Worm (Caenorhabditis elegans) whole organism, L4 larva: ENCODE measurements around the gene eif-3.G.

ENCODE experiments used
- F10B5.3 ChIP-seq: sonication (generic microtip); optimal IDR thresholded peaks from 2 replicates; lab custom pipeline; 2016; ENCODE audit warnings: mild to moderate bottlenecking, missing genetic modification characterization, missing compliant biosample characterization
- F26F4.8 ChIP-seq: fragments of 200-800 bp; sonication (Bioruptor generic); conservative IDR thresholded peaks from 2 replicates; pipeline ENCODE4 v1.3.6; 2022; ENCODE audit warnings: missing genetic modification characterization, missing compliant biosample characterization
- F37D6.2 ChIP-seq: sonication (generic microtip); optimal IDR thresholded peaks from 2 replicates; lab custom pipeline; 2016; ENCODE audit warnings: mild to moderate bottlenecking, missing genetic modification characterization, missing compliant biosample characterization
- F44E2.7 ChIP-seq: fragments of 200-800 bp; sonication (Bioruptor generic); IDR thresholded peaks from 2 replicates; pipeline ENCODE4 v2.1.2; 2022; ENCODE audit warnings: missing genetic modification characterization, missing compliant biosample characterization
- F49E8.2 ChIP-seq: sonication (generic microtip); optimal IDR thresholded peaks from 2 replicates; lab custom pipeline; 2016; ENCODE audit warnings: missing compliant biosample characterization, mild to moderate bottlenecking, missing genetic modification characterization, borderline replicate concordance
- R02D3.7 ChIP-seq: fragments of 150-350 bp; sonication (generic microtip); optimal IDR thresholded peaks from 3 replicates; lab custom pipeline; 2014; ENCODE audit warnings: missing biosample characterization, missing genetic modification characterization
- Y105C5A.15 ChIP-seq: fragments of 200-800 bp; sonication (Bioruptor generic); IDR thresholded peaks from 2 replicates; pipeline ENCODE4 v1.3.6; 2022; ENCODE audit warnings: missing genetic modification characterization, missing compliant biosample characterization
- Y5F2A.4 ChIP-seq: fragments of 200-800 bp; sonication (Bioruptor generic); optimal IDR thresholded peaks from 2 replicates; lab custom pipeline; 2018; ENCODE audit warnings: mild to moderate bottlenecking, missing genetic modification characterization, missing compliant biosample characterization
- ZK337.2 ChIP-seq: fragments of 200-800 bp; sonication (Bioruptor generic); IDR thresholded peaks from 2 replicates; pipeline ENCODE4 v1.3.6; 2022; ENCODE audit warnings: missing genetic modification reagents, missing genetic modification characterization, missing compliant biosample characterization
- aha-1 ChIP-seq: fragments of 150-350 bp; peaks from one replicate; lab custom pipeline; 2014; ENCODE audit warnings: missing biosample characterization, missing genetic modification characterization
- arid-1 ChIP-seq: fragments of 200-800 bp; sonication (Bioruptor generic); conservative IDR thresholded peaks from 2 replicates; pipeline ENCODE4 v1.3.6; 2022; ENCODE audit warnings: missing genetic modification reagents, missing genetic modification characterization, missing compliant biosample characterization
- ceh-62 ChIP-seq: sonication (generic microtip); optimal IDR thresholded peaks from 2 replicates; lab custom pipeline; 2017; ENCODE audit warnings: missing biosample characterization, missing genetic modification characterization
- ceh-82 ChIP-seq: sonication (generic microtip); optimal IDR thresholded peaks from 2 replicates; lab custom pipeline; 2017; ENCODE audit warnings: missing biosample characterization, missing genetic modification characterization
- cey-2 ChIP-seq: sonication (generic microtip); optimal IDR thresholded peaks from 3 replicates; lab custom pipeline; 2017; ENCODE audit warnings: missing genetic modification characterization, mild to moderate bottlenecking, missing compliant biosample characterization, antibody characterized with exemption, borderline replicate concordance; ENCODE audit not compliant: insufficient read depth
- ctbp-1 ChIP-seq: fragments of 200-800 bp; sonication (Bioruptor generic); IDR thresholded peaks from 2 replicates; pipeline ENCODE4 v1.3.6; 2022; ENCODE audit warnings: missing genetic modification reagents, missing genetic modification characterization, missing compliant biosample characterization
- daf-16 ChIP-seq, 3 experiments: sonication (generic microtip); optimal IDR thresholded peaks; 2 replicates each; lab custom pipeline; 2016 to 2017; ENCODE audit warnings: missing genetic modification characterization in 3 of 3, missing genetic modification reagents in 3 of 3, mild to moderate bottlenecking in 2 of 3, missing compliant biosample characterization in 2 of 3, missing biosample characterization in 1 of 3, moderate library complexity in 1 of 3
- daf-19 ChIP-seq: fragments of 200-800 bp; sonication (Bioruptor generic); conservative IDR thresholded peaks from 2 replicates; pipeline ENCODE4 v1.3.6; 2022; ENCODE audit warnings: missing genetic modification characterization, missing compliant biosample characterization
- dmd-9 ChIP-seq: fragments of 200-800 bp; sonication (Bioruptor generic); IDR thresholded peaks from 2 replicates; pipeline ENCODE4 v1.3.6; 2022; ENCODE audit warnings: missing genetic modification reagents, missing genetic modification characterization, missing compliant biosample characterization
- dve-1 ChIP-seq: sonication (generic microtip); optimal IDR thresholded peaks from 2 replicates; lab custom pipeline; 2017; ENCODE audit warnings: antibody characterized with exemption, mild to moderate bottlenecking, missing genetic modification characterization, missing compliant biosample characterization; ENCODE audit not compliant: insufficient read depth
- egl-27 ChIP-seq: sonication (generic microtip); optimal IDR thresholded peaks from 3 replicates; lab custom pipeline; 2017; ENCODE audit warnings: missing biosample characterization, missing genetic modification reagents, missing genetic modification characterization
- egl-43 ChIP-seq: fragments of 200-800 bp; sonication (Bioruptor generic); IDR thresholded peaks from 2 replicates; pipeline ENCODE4 v1.3.6; 2022; ENCODE audit warnings: missing genetic modification reagents, missing genetic modification characterization, missing compliant biosample characterization
- fkh-10 ChIP-seq: fragments of 150-350 bp; optimal IDR thresholded peaks from 2 replicates; lab custom pipeline; 2014; ENCODE audit warnings: missing biosample characterization, missing genetic modification reagents, missing genetic modification characterization
- gei-8 ChIP-seq: fragments of 200-800 bp; sonication (Bioruptor generic); optimal IDR thresholded peaks from 2 replicates; lab custom pipeline; 2018; ENCODE audit warnings: mild to moderate bottlenecking, missing genetic modification characterization, missing compliant biosample characterization
- hif-1 ChIP-seq, 2 experiments: sonication (generic microtip); optimal IDR thresholded peaks; 2 replicates each; lab custom pipeline; 2016 to 2017; ENCODE audit warnings: missing compliant biosample characterization in 2 of 2, missing genetic modification characterization in 2 of 2, missing genetic modification reagents in 2 of 2, missing genotype in 2 of 2, mild to moderate bottlenecking in 1 of 2
- hlh-11 ChIP-seq: fragments of 200-800 bp; sonication (Bioruptor generic); optimal IDR thresholded peaks from 2 replicates; lab custom pipeline; 2018; ENCODE audit warnings: mild to moderate bottlenecking, missing genetic modification characterization, missing compliant biosample characterization
- jun-1 ChIP-seq: fragments of 150-350 bp; optimal IDR thresholded peaks from 2 replicates; lab custom pipeline; 2014; ENCODE audit warnings: missing biosample characterization, missing genetic modification reagents, missing genetic modification characterization
- lin-1 ChIP-seq: fragments of 200-800 bp; sonication (Bioruptor generic); IDR thresholded peaks from 2 replicates; pipeline ENCODE4 v1.3.6; 2022; ENCODE audit warnings: missing genetic modification reagents, missing genetic modification characterization, missing compliant biosample characterization
- lin-13 ChIP-seq: fragments of 150-350 bp; optimal IDR thresholded peaks from 2 replicates; lab custom pipeline; 2014; ENCODE audit warnings: missing biosample characterization, missing genetic modification reagents, missing genetic modification characterization
- lin-38 ChIP-seq: fragments of 200-800 bp; sonication (Bioruptor generic); IDR thresholded peaks from 2 replicates; pipeline ENCODE4 v1.3.6; 2022; ENCODE audit warnings: missing genetic modification reagents, missing genetic modification characterization, missing compliant biosample characterization
- lir-3 ChIP-seq: sonication (generic microtip); optimal IDR thresholded peaks from 2 replicates; lab custom pipeline; 2016; ENCODE audit warnings: mild to moderate bottlenecking, missing genetic modification characterization, missing compliant biosample characterization
- lsy-2 ChIP-seq, 2 experiments: fragments of 150-350 bp in 1 of 2; sonication (generic microtip) in 1 of 2; optimal IDR thresholded peaks; 2 replicates each; lab custom pipeline; 2014 to 2017; ENCODE audit warnings: missing biosample characterization in 2 of 2, missing genetic modification characterization in 2 of 2
- mep-1 ChIP-seq: fragments of 150-350 bp; sonication (generic microtip); optimal IDR thresholded peaks from 3 replicates; lab custom pipeline; 2014; ENCODE audit warnings: missing biosample characterization, missing genetic modification characterization
- nhr-10 ChIP-seq: fragments of 150-350 bp; optimal IDR thresholded peaks from 2 replicates; lab custom pipeline; 2014; ENCODE audit warnings: missing biosample characterization, missing genetic modification characterization
- nhr-102 ChIP-seq: sonication (generic microtip); optimal IDR thresholded peaks from 2 replicates; lab custom pipeline; 2016; ENCODE audit warnings: mild to moderate bottlenecking, missing genetic modification characterization, moderate library complexity, missing compliant biosample characterization
- nhr-11 ChIP-seq: fragments of 150-350 bp; optimal IDR thresholded peaks from 2 replicates; lab custom pipeline; 2014; ENCODE audit warnings: missing biosample characterization, missing genetic modification characterization
- nhr-237 ChIP-seq: sonication (generic microtip); optimal IDR thresholded peaks from 2 replicates; lab custom pipeline; 2017; ENCODE audit warnings: missing biosample characterization, missing genetic modification characterization
- nhr-42 ChIP-seq: fragments of 200-800 bp; sonication (Bioruptor generic); IDR thresholded peaks from 2 replicates; pipeline ENCODE4 v1.3.6; 2022; ENCODE audit warnings: missing genetic modification characterization, missing compliant biosample characterization
- nhr-48 ChIP-seq: sonication (generic microtip); optimal IDR thresholded peaks from 2 replicates; lab custom pipeline; 2016; ENCODE audit warnings: mild to moderate bottlenecking, missing genetic modification characterization, missing compliant biosample characterization
- nhr-77 ChIP-seq: fragments of 150-350 bp; optimal IDR thresholded peaks from 2 replicates; lab custom pipeline; 2014; ENCODE audit warnings: missing biosample characterization, missing genetic modification characterization
- pha-4 ChIP-seq, 2 experiments: fragments of 150-350 bp in 1 of 2; fragments of 200-800 bp in 1 of 2; sonication (Bioruptor generic) in 1 of 2; IDR thresholded peaks in 1 of 2; optimal IDR thresholded peaks in 1 of 2; 2 replicates each; pipeline versions ENCODE4 v1.3.6 to Lab custom; 2014 to 2022; ENCODE audit warnings: missing genetic modification characterization in 2 of 2, missing genetic modification reagents in 2 of 2, missing biosample characterization in 1 of 2, missing compliant biosample characterization in 1 of 2
- php-3 ChIP-seq: fragments of 200-800 bp; sonication (Bioruptor generic); IDR thresholded peaks from 2 replicates; pipeline ENCODE4 v1.3.6; 2022; ENCODE audit warnings: missing genetic modification reagents, missing genetic modification characterization, missing compliant biosample characterization
- saeg-2 ChIP-seq: fragments of 200-800 bp; sonication (Bioruptor generic); IDR thresholded peaks from 2 replicates; pipeline ENCODE4 v1.3.6; 2022; ENCODE audit warnings: missing genetic modification reagents, missing genetic modification characterization, missing compliant biosample characterization
- skn-1 ChIP-seq: fragments of 150-350 bp; optimal IDR thresholded peaks from 2 replicates; lab custom pipeline; 2014; ENCODE audit warnings: missing biosample characterization, missing genetic modification characterization
- tag-97 ChIP-seq: fragments of 200-800 bp; sonication (Bioruptor generic); IDR thresholded peaks from 2 replicates; pipeline ENCODE4 v1.3.6; 2022; ENCODE audit warnings: missing genetic modification characterization, missing compliant biosample characterization
- tra-1 ChIP-seq: fragments of 200-800 bp; sonication (Bioruptor generic); IDR thresholded peaks from 2 replicates; pipeline ENCODE4 v1.3.6; 2022; ENCODE audit warnings: missing genetic modification reagents, missing genetic modification characterization, missing compliant biosample characterization
- unc-130 ChIP-seq: sonication (generic microtip); optimal IDR thresholded peaks from 2 replicates; lab custom pipeline; 2016; ENCODE audit warnings: missing genetic modification reagents, missing genetic modification characterization, missing compliant biosample characterization
- zag-1 ChIP-seq: fragments of 150-350 bp; optimal IDR thresholded peaks from 2 replicates; lab custom pipeline; 2014; ENCODE audit warnings: missing biosample characterization, missing genetic modification characterization
- zfp-2 ChIP-seq: sonication (generic microtip); optimal IDR thresholded peaks from 2 replicates; lab custom pipeline; 2016; ENCODE audit warnings: mild to moderate bottlenecking, missing genetic modification characterization, missing compliant biosample characterization
- zip-2 ChIP-seq: fragments of 150-350 bp; optimal IDR thresholded peaks from 2 replicates; lab custom pipeline; 2014; ENCODE audit warnings: missing biosample characterization, missing genetic modification characterization
- ztf-7 ChIP-seq: fragments of 150-350 bp; optimal IDR thresholded peaks from 2 replicates; lab custom pipeline; 2014; ENCODE audit warnings: missing biosample characterization, missing genetic modification characterization

Gene eif-3.G

ce11 chrII:8441519-8441918, 1.0 kb upstream of the eif-3.G start (continued):
- TF ChIP-seq F26F4.8 (GFP tag; lab: Robert Waterston, UW) (peak; percentile 99), nhr-102 (peak; percentile 55), Y5F2A.4 (GFP tag; lab: Kevin White, UChicago) (peak; percentile 88), nhr-42 (GFP tag; lab: Robert Waterston, UW) (peak; percentile 82; the same call in 1 of the 2 replicates), egl-27 (tag; lab: Kevin White, UChicago) (no peak), fkh-10 (GFP tag; lab: Kevin White, UChicago) (no peak), zag-1 (no peak), Y105C5A.15 (GFP tag; lab: Robert Waterston, UW) (0 out of 2 replicates have a peak, but pooled peaks have one; percentile 48), skn-1 (tag; lab: Kevin White, UChicago) (no peak), lsy-2 (tag; optimal IDR thresholded peaks at IDR 0.05; lab: Kevin White, UChicago) (peak in 1 of 2 experiments; percentile 32), nhr-77 (tag; lab: Kevin White, UChicago) (no peak), ztf-7 (tag; lab: Kevin White, UChicago) (peak; percentile 1), ctbp-1 (GFP tag; lab: Robert Waterston, UW) (peak; percentile 80), mep-1 (tag; lab: Kevin White, UChicago) (no peak), F49E8.2 (tag; lab: Kevin White, UChicago) (peak; percentile 59), lin-38 (GFP tag; lab: Robert Waterston, UW) (peak; percentile 85), dve-1 (tag; lab: Kevin White, UChicago) (no peak), R02D3.7 (tag; lab: Kevin White, UChicago) (peak; percentile 21), dmd-9 (GFP tag; lab: Robert Waterston, UW) (peak; percentile 72), daf-16 (GFP tag; optimal IDR thresholded peaks at IDR 0.05; lab: Kevin White, UChicago) (peak; percentile 37 to 88), daf-16 (tag; optimal IDR thresholded peaks at IDR 0.05; lab: Kevin White, UChicago) (no peak), F10B5.3 (tag; lab: Kevin White, UChicago) (peak; percentile 79), cey-2 (tag; lab: Kevin White, UChicago) (no peak), hlh-11 (tag; lab: Kevin White, UChicago) (peak; percentile 4), zip-2 (tag; lab: Kevin White, UChicago) (no peak), lir-3 (tag; lab: Kevin White, UChicago) (peak; percentile 85), tag-97 (no peak), nhr-10 (no peak), saeg-2 (GFP tag; lab: Robert Waterston, UW) (peak; percentile 31; the same call in 1 of the 2 replicates), zfp-2 (tag; lab: Kevin White, UChicago) (no peak), nhr-48 (tag; lab: Kevin White, UChicago) (peak; percentile 46), egl-43 (GFP tag; lab: Robert Waterston, UW) (peak; percentile 93), gei-8 (peak; percentile 78), unc-130 (GFP tag; lab: Kevin White, UChicago) (peak; percentile 38), pha-4 (GFP tag; IDR thresholded peaks at IDR 0.05; lab: Robert Waterston, UW) (peak; percentile 92), pha-4 (tag; optimal IDR thresholded peaks at IDR 0.05; lab: Kevin White, UChicago) (no peak), ZK337.2 (GFP tag; lab: Robert Waterston, UW) (0 out of 2 replicates have a peak, but pooled peaks have one; percentile 25), lin-13 (GFP tag; lab: Kevin White, UChicago) (no peak), php-3 (GFP tag; lab: Robert Waterston, UW) (peak; percentile 77), aha-1 (tag; lab: Kevin White, UChicago) (peak; percentile 87), F37D6.2 (tag; lab: Kevin White, UChicago) (no peak), ceh-82 (tag; lab: Kevin White, UChicago) (no peak), jun-1 (tag; lab: Kevin White, UChicago) (no peak), daf-19 (GFP tag; lab: Robert Waterston, UW) (peak; percentile 86), arid-1 (GFP tag; lab: Robert Waterston, UW) (peak; percentile 96), nhr-11 (no peak), ceh-62 (no peak), lin-1 (GFP tag; lab: Robert Waterston, UW) (peak; percentile 75), hif-1 (tag; optimal IDR thresholded peaks at IDR 0.05; lab: Kevin White, UChicago) (peak in 1 of 2 experiments; percentile 35), nhr-237 (tag; lab: Kevin White, UChicago) (no peak), tra-1 (GFP tag; lab: Robert Waterston, UW) (peak; percentile 79), F44E2.7 (GFP tag; lab: Robert Waterston, UW) (peak; percentile 99)
